5 fruit fly cellular contexts compared by ENCODE assay signal in the genomic region with DNA sequence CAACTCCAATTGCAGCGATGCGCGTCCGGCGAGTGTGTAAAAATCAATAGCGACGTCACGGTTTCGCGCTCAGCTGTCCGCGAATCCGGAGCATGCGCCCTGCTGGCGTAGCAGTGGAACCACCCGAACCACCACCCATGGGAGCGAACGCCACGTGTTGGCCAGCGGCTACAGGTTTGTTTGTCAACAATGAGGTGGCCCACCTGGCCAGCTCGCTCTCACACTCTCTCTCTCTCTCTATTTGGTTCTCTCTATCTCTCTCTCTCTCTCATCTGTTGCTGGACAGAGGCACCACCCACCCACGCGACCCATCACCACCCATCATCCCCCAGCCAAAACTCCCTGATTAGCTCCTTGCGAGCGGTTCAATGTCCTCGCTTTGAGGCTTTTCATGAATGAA.
A peak's percentile ranks its signal among the peaks of the same experiment; 100 is the strongest.
TF ChIP-seq lines count a peak whose summit lies in the region.

No protein-coding gene starts in this region.

- TF ChIP-seq CTCF in whole organism, embryonic (GFP tag; optimal IDR thresholded peaks at IDR 0.05; lab: Kevin White, UChicago): no peak

TF ChIP-seq in whole organism, adult, 20 proteins besides CTCF, POLR2A, EP300 and RAD21:
- peak; percentile 67 for TF ChIP-seq Mnt (GFP tag; optimal IDR thresholded peaks at IDR 0.05; lab: Kevin White, UChicago)
- no peak for TF ChIP-seq CG5204 (GFP tag; optimal IDR thresholded peaks at IDR 0.05; lab: Kevin White, UChicago)

TF ChIP-seq in whole organism, embryonic, 481 proteins besides CTCF, POLR2A, EP300 and RAD21 (continues in another document):
- peak; percentile 95 for TF ChIP-seq ewg (GFP tag; optimal IDR thresholded peaks at IDR 0.05; lab: Kevin White, UChicago)
- TF ChIP-seq Ets65A (GFP tag; lab: Kevin White, UChicago): peak; percentile 6
- TF ChIP-seq Blimp-1 (GFP tag; optimal IDR thresholded peaks at IDR 0.05; lab: Kevin White, UChicago): no peak
- TF ChIP-seq Hey (tag; optimal IDR thresholded peaks at IDR 0.05; lab: Kevin White, UChicago): peak; percentile 44
- peak; percentile 66 for TF ChIP-seq CG15514 (GFP tag; optimal IDR thresholded peaks at IDR 0.05; lab: Kevin White, UChicago)
- no peak for TF ChIP-seq tna (GFP tag; IDR thresholded peaks at IDR 0.05; lab: Robert Waterston, UW; ENCODE audit: partially characterized antibody)
- TF ChIP-seq CG7745 (tag; optimal IDR thresholded peaks at IDR 0.05; lab: Kevin White, UChicago): no peak
- TF ChIP-seq hbn (GFP tag; IDR thresholded peaks at IDR 0.05; lab: Robert Waterston, UW; ENCODE audit: partially characterized antibody): 0 out of 2 replicates have a peak, but pooled peaks have one; percentile 25
- no peak for TF ChIP-seq CG14441 (GFP tag; IDR thresholded peaks at IDR 0.05; lab: Robert Waterston, UW)
- peak in 1 of 2 experiments; percentile 57 for TF ChIP-seq crp (GFP tag; optimal IDR thresholded peaks at IDR 0.05; lab: Kevin White, UChicago)
- TF ChIP-seq CG8478 (optimal IDR thresholded peaks at IDR 0.05; lab: Kevin White, UChicago): peak; percentile 56
- TF ChIP-seq MBD-R2 (GFP tag; IDR thresholded peaks at IDR 0.05; lab: Robert Waterston, UW): peak; percentile 71
- TF ChIP-seq sr (GFP tag; IDR thresholded peaks at IDR 0.05; lab: Robert Waterston, UW): 0 out of 3 replicates have a peak, but pooled peaks have one; percentile 6
- TF ChIP-seq zen2 (GFP tag; IDR thresholded peaks at IDR 0.05; lab: Robert Waterston, UW; ENCODE audit: partially characterized antibody): no peak
- TF ChIP-seq CG7786 (GFP tag; optimal IDR thresholded peaks at IDR 0.05; lab: Kevin White, UChicago): no peak
- TF ChIP-seq disco-r (GFP tag; optimal IDR thresholded peaks at IDR 0.05; lab: Kevin White, UChicago): no peak
- TF ChIP-seq CG1832 (GFP tag; optimal IDR thresholded peaks at IDR 0.05; lab: Kevin White, UChicago): peak; percentile 46
- TF ChIP-seq CG34224 (GFP tag; IDR thresholded peaks at IDR 0.05; lab: Robert Waterston, UW; ENCODE audit: partially characterized antibody): peak; percentile 45; the same call in 2 of the 3 replicates
- peak; percentile 99 for TF ChIP-seq onecut (GFP tag; IDR thresholded peaks at IDR 0.05; lab: Robert Waterston, UW)

TF ChIP-seq in whole organism, prepupa, 60 proteins besides CTCF, POLR2A, EP300 and RAD21:
- no peak for TF ChIP-seq fkh (GFP tag; optimal IDR thresholded peaks at IDR 0.05; lab: Kevin White, UChicago)
- peak; percentile 52 for TF ChIP-seq Eip78C (GFP tag; lab: Kevin White, UChicago)
- peak; percentile 55 for TF ChIP-seq CG7368 (GFP tag; optimal IDR thresholded peaks at IDR 0.05; lab: Kevin White, UChicago)
- TF ChIP-seq OdsH (GFP tag; optimal IDR thresholded peaks at IDR 0.05; lab: Kevin White, UChicago): no peak

TF ChIP-seq in whole organism, pupa, 21 proteins besides CTCF, POLR2A, EP300 and RAD21:
- TF ChIP-seq Pif1B (GFP tag; optimal IDR thresholded peaks at IDR 0.05; lab: Kevin White, UChicago): no peak
- TF ChIP-seq EcR (GFP tag; optimal IDR thresholded peaks at IDR 0.05; lab: Kevin White, UChicago): peak; percentile 82
- TF ChIP-seq CG12605 (GFP tag; IDR thresholded peaks at IDR 0.05; lab: Robert Waterston, UW): peak; percentile 89

TF ChIP-seq in whole organism, wandering third instar larva, 38 proteins besides CTCF, POLR2A, EP300 and RAD21:
- TF ChIP-seq Vsx2 (GFP tag; optimal IDR thresholded peaks at IDR 0.05; lab: Kevin White, UChicago; ENCODE audit: partially characterized antibody): peak; percentile 60
- peak; percentile 12 for TF ChIP-seq Dif (GFP tag; optimal IDR thresholded peaks at IDR 0.05; lab: Kevin White, UChicago; ENCODE audit: partially characterized antibody)
- no peak for TF ChIP-seq CrebA (GFP tag; optimal IDR thresholded peaks at IDR 0.05; lab: Kevin White, UChicago; ENCODE audit: borderline replicate concordance)
- no peak for TF ChIP-seq N (GFP tag; optimal IDR thresholded peaks at IDR 0.05; lab: Kevin White, UChicago)
